Fruit fly (Drosophila melanogaster): ENCODE data around the gene CG43335.
A peak's percentile ranks its signal among the peaks of the same experiment; 100 is the strongest.

The CG43335 gene

DNA sequence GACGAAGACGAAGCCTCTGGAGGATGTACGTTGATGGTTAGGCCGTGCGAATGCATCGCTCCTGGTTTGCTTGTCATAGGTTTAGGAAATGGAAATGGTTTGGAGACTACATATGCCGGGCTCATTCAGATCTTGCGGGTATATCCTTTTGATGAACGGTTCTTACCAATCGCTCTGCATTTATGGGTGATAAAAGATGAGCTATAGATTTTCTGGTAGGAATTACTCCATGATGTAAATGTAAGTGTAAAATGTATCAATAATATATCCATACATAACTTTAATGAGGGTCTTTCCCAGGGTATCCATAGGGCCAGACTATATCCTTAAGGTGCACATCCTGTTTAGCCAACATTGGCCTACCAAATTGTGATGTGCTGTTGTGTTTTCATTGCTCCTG, 23.6 kb upstream of the CG43335 start (continued):
- TF ChIP-seq vri (GFP tag; optimal IDR thresholded peaks at IDR 0.05) = no peak
- no peak for TF ChIP-seq net (GFP tag; optimal IDR thresholded peaks at IDR 0.05)
- TF ChIP-seq ss (GFP tag; optimal IDR thresholded peaks at IDR 0.05) = no peak
- no peak for TF ChIP-seq Sox14 (GFP tag; optimal IDR thresholded peaks at IDR 0.05)
- TF ChIP-seq svp (GFP tag) = peak; percentile 75
- no peak for TF ChIP-seq acj6 (GFP tag; optimal IDR thresholded peaks at IDR 0.05)
- no peak for TF ChIP-seq CG9139 (GFP tag; optimal IDR thresholded peaks at IDR 0.05)
- TF ChIP-seq CG31627 (GFP tag; optimal IDR thresholded peaks at IDR 0.05) = peak; percentile 22
- TF ChIP-seq CG3032 (tag; optimal IDR thresholded peaks at IDR 0.05) = no peak
- no peak for TF ChIP-seq CG6276 (GFP tag; optimal IDR thresholded peaks at IDR 0.05)
- TF ChIP-seq CG4318 (GFP tag; optimal IDR thresholded peaks at IDR 0.05) = no peak
- TF ChIP-seq CG11902 (GFP tag; optimal IDR thresholded peaks at IDR 0.05) = no peak
- TF ChIP-seq pdm3 (GFP tag; optimal IDR thresholded peaks at IDR 0.05) = peak; percentile 31
- no peak for TF ChIP-seq Blimp-1 (GFP tag; optimal IDR thresholded peaks at IDR 0.05)
- TF ChIP-seq dsx (GFP tag; optimal IDR thresholded peaks at IDR 0.05; ENCODE audit: poor library complexity, severe bottlenecking) = no peak
- TF ChIP-seq Eip78C (GFP tag) = peak; percentile 55
- TF ChIP-seq Ets21C (GFP tag; optimal IDR thresholded peaks at IDR 0.05) = no peak
- TF ChIP-seq CG8319 (GFP tag; optimal IDR thresholded peaks at IDR 0.05) = no peak
- no peak for TF ChIP-seq CG3919 (GFP tag; optimal IDR thresholded peaks at IDR 0.05)
- TF ChIP-seq Ets96B (tag; optimal IDR thresholded peaks at IDR 0.05) = no peak
- no peak for TF ChIP-seq CG32006 (GFP tag; optimal IDR thresholded peaks at IDR 0.05)
- TF ChIP-seq Sox102F (GFP tag; optimal IDR thresholded peaks at IDR 0.05) = peak; percentile 30
- TF ChIP-seq Met (GFP tag; optimal IDR thresholded peaks at IDR 0.05) = peak; percentile 37
- no peak for TF ChIP-seq CG16779 (tag; optimal IDR thresholded peaks at IDR 0.05)
- TF ChIP-seq CG8119 (GFP tag; IDR thresholded peaks at IDR 0.05) = no peak
- peak; percentile 10 for TF ChIP-seq achi (GFP tag; optimal IDR thresholded peaks at IDR 0.05)
- peak; percentile 5 for TF ChIP-seq lz (GFP tag; optimal IDR thresholded peaks at IDR 0.05)
- no peak for TF ChIP-seq CG7368 (GFP tag; optimal IDR thresholded peaks at IDR 0.05)
- TF ChIP-seq Sox15 (GFP tag; optimal IDR thresholded peaks at IDR 0.05) = no peak
- no peak for TF ChIP-seq CG8632 (GFP tag; optimal IDR thresholded peaks at IDR 0.05)
- TF ChIP-seq CG10669 (GFP tag; optimal IDR thresholded peaks at IDR 0.05) = peak; percentile 17
- TF ChIP-seq eg (GFP tag; IDR thresholded peaks at IDR 0.05) = no peak

DNA sequence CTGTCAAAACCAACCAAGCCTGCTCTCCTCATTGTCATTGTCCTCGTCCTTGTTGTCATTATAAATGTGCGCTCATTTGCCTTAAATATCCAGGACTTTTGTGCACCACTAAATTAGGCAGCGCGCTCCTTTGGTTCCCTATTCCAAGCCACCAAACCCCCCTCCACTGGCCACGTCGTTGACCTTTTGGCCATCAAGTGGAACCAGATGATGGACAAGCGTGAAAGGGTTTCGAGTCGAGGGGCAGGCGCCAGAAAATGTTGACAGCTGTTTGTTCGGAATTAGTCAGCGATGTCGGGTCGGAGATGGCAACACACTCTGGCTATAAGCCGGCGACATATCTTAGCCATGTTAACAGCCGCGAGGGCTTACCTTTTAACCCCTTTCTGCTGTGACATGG, 21.4 kb upstream of the CG43335 start:
- TF ChIP-seq CG3032 (tag; optimal IDR thresholded peaks at IDR 0.05) (no peak), fkh (GFP tag; optimal IDR thresholded peaks at IDR 0.05) (no peak), svp (GFP tag) (no peak), pdm3 (GFP tag; optimal IDR thresholded peaks at IDR 0.05) (no peak), lz (GFP tag; optimal IDR thresholded peaks at IDR 0.05) (no peak), CG15336 (GFP tag; IDR thresholded peaks at IDR 0.05) (no peak), Ets21C (GFP tag; optimal IDR thresholded peaks at IDR 0.05) (no peak), CG6854 (GFP tag; optimal IDR thresholded peaks at IDR 0.05) (no peak), Eip93F (GFP tag; optimal IDR thresholded peaks at IDR 0.05) (no peak), Met (GFP tag; optimal IDR thresholded peaks at IDR 0.05) (no peak), CG6808 (GFP tag; optimal IDR thresholded peaks at IDR 0.05) (no peak), CG6792 (GFP tag; optimal IDR thresholded peaks at IDR 0.05) (no peak), CG31627 (GFP tag; optimal IDR thresholded peaks at IDR 0.05) (no peak), Ets96B (tag; optimal IDR thresholded peaks at IDR 0.05) (no peak), acj6 (GFP tag; optimal IDR thresholded peaks at IDR 0.05) (no peak)

DNA sequence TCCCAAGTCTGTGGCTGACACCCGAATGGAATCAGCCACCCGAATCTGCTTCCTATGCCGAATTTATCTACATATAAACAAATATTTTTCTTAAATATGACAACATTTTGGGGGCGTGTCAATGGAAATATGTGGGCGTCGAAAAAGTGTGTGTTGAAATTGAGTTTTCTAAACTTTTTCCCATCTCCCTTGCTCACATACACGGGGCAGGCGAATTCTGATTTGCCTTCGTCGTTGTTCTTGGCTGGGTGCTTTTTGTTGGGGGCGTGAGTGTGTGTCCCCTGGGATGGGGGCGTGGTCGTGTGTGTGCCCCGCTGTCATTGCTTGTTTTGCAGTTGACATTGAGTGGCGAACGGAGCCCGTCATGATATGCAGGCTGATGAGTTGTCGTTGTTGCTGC, 17.6 kb upstream of the CG43335 start:
- TF ChIP-seq Ets21C (GFP tag; optimal IDR thresholded peaks at IDR 0.05) = no peak
- TF ChIP-seq CG6276 (GFP tag; optimal IDR thresholded peaks at IDR 0.05) = no peak
- TF ChIP-seq svp (GFP tag) = no peak
- TF ChIP-seq CG11902 (GFP tag; optimal IDR thresholded peaks at IDR 0.05) = no peak
- TF ChIP-seq Eip78C (GFP tag) = peak; percentile 23
- TF ChIP-seq fd85E (GFP tag; optimal IDR thresholded peaks at IDR 0.05) = no peak
- TF ChIP-seq Eip93F (GFP tag; optimal IDR thresholded peaks at IDR 0.05) = no peak
- no peak for TF ChIP-seq Met (GFP tag; optimal IDR thresholded peaks at IDR 0.05)

All from whole organism, prepupa.